Worm (Caenorhabditis elegans) whole organism, L1 larva: ENCODE results near the gene F40G9.7.

Experiments used
- C04F5.9 ChIP-seq: sonication (generic microtip); optimal IDR thresholded peaks from 2 replicates; lab custom pipeline; 2016; ENCODE audit warnings: missing genetic modification characterization, missing compliant biosample characterization
- F16B12.6 ChIP-seq: fragments of 150-350 bp; optimal IDR thresholded peaks from 2 replicates; lab custom pipeline; 2014; ENCODE audit warnings: missing biosample characterization, missing genetic modification characterization
- Y116A8C.19 ChIP-seq: sonication (generic microtip); optimal IDR thresholded peaks from 2 replicates; lab custom pipeline; 2016; ENCODE audit warnings: missing compliant biosample characterization, missing genetic modification characterization, borderline replicate concordance
- ceh-82 ChIP-seq, 3 experiments: fragments of 150-350 bp in 1 of 3; sonication (generic microtip) in 2 of 3; optimal IDR thresholded peaks; 2 replicates each; lab custom pipeline; 2014 to 2017; ENCODE audit warnings: missing biosample characterization in 3 of 3, missing genetic modification characterization in 3 of 3
- ceh-90 ChIP-seq: sonication (generic microtip); optimal IDR thresholded peaks from 2 replicates; lab custom pipeline; 2016; ENCODE audit warnings: missing genetic modification characterization, missing compliant biosample characterization
- dpl-1 ChIP-seq, 3 experiments: fragments of 150-350 bp in 2 of 3; sonication (generic microtip) in 1 of 3; optimal IDR thresholded peaks; 2 replicates each; lab custom pipeline; 2014 to 2017; ENCODE audit warnings: missing biosample characterization in 3 of 3, missing genetic modification characterization in 3 of 3, missing genetic modification reagents in 3 of 3
- efl-1 ChIP-seq, 4 experiments: fragments of 150-350 bp; optimal IDR thresholded peaks in 3 of 4; peaks in 1 of 4; 1 replicate in 1 of 4; 2 replicates in 3 of 4; lab custom pipeline; 2014; ENCODE audit warnings: missing biosample characterization in 2 of 4, missing genetic modification characterization in 2 of 4, missing genetic modification reagents in 2 of 4
- efl-3 ChIP-seq: fragments of 200-800 bp; sonication (Bioruptor generic); optimal IDR thresholded peaks from 2 replicates; lab custom pipeline; 2018; ENCODE audit warnings: mild to moderate bottlenecking, missing genetic modification characterization, missing compliant biosample characterization
- egl-13 ChIP-seq: sonication (generic microtip); optimal IDR thresholded peaks from 2 replicates; lab custom pipeline; 2016; ENCODE audit warnings: missing genotype, missing genetic modification reagents, missing genetic modification characterization, missing compliant biosample characterization
- egl-27 ChIP-seq, 2 experiments: fragments of 150-350 bp in 1 of 2; sonication (generic microtip); optimal IDR thresholded peaks; 3 replicates each; lab custom pipeline; 2017 to 2018; ENCODE audit warnings: missing biosample characterization in 2 of 2, missing genetic modification characterization in 2 of 2, missing genetic modification reagents in 2 of 2
- elt-2 ChIP-seq: sonication (generic microtip); optimal IDR thresholded peaks from 2 replicates; lab custom pipeline; 2016; ENCODE audit warnings: missing genetic modification characterization, mild to moderate bottlenecking, inconsistent platforms, missing compliant biosample characterization, missing genetic modification reagents
- irx-1 ChIP-seq: sonication (generic microtip); optimal IDR thresholded peaks from 2 replicates; lab custom pipeline; 2016; ENCODE audit warnings: missing genetic modification characterization, missing compliant biosample characterization
- isw-1 ChIP-seq: fragments of 200-800 bp; sonication (Bioruptor generic); IDR thresholded peaks from 2 replicates; pipeline ENCODE4 v1.3.6; 2022; ENCODE audit warnings: missing genetic modification characterization, missing compliant biosample characterization
- lin-13 ChIP-seq: fragments of 150-350 bp; optimal IDR thresholded peaks from 2 replicates; lab custom pipeline; 2014; ENCODE audit warnings: missing biosample characterization, missing genetic modification reagents, missing genetic modification characterization
- lin-14 ChIP-seq: fragments of 200-800 bp; sonication (Bioruptor generic); optimal IDR thresholded peaks from 2 replicates; lab custom pipeline; 2018; ENCODE audit warnings: mild to moderate bottlenecking, missing genetic modification characterization, moderate library complexity, missing compliant biosample characterization
- lin-15B ChIP-seq: fragments of 150-350 bp; sonication (generic microtip); optimal IDR thresholded peaks from 3 replicates; lab custom pipeline; 2014; ENCODE audit warnings: missing biosample characterization, missing genetic modification characterization
- lin-35 ChIP-seq, 2 experiments: fragments of 150-350 bp; optimal IDR thresholded peaks; 2 replicates each; lab custom pipeline; 2014; ENCODE audit warnings: missing biosample characterization in 2 of 2, missing genetic modification characterization in 2 of 2, missing genetic modification reagents in 2 of 2
- mab-9 ChIP-seq: fragments of 200-800 bp; sonication (Bioruptor generic); IDR thresholded peaks from 2 replicates; pipeline ENCODE4 v1.3.6; 2022; ENCODE audit warnings: missing genetic modification reagents, missing genetic modification characterization, missing compliant biosample characterization
- mef-2 ChIP-seq: fragments of 150-350 bp; optimal IDR thresholded peaks from 2 replicates; lab custom pipeline; 2014; ENCODE audit warnings: missing biosample characterization, missing genetic modification characterization
- nhr-19 ChIP-seq: fragments of 200-800 bp; sonication (Bioruptor generic); conservative IDR thresholded peaks from 2 replicates; pipeline ENCODE4 v1.3.6; 2022; ENCODE audit warnings: missing genetic modification characterization, missing compliant biosample characterization
- nhr-28 ChIP-seq: fragments of 150-350 bp; optimal IDR thresholded peaks from 2 replicates; lab custom pipeline; 2014; ENCODE audit warnings: missing biosample characterization, missing genetic modification characterization
- nhr-76 ChIP-seq: sonication (generic microtip); optimal IDR thresholded peaks from 2 replicates; lab custom pipeline; 2017; ENCODE audit warnings: missing biosample characterization, missing genetic modification characterization
- pag-3 ChIP-seq: sonication (generic microtip); optimal IDR thresholded peaks from 2 replicates; lab custom pipeline; 2017; ENCODE audit warnings: missing genetic modification characterization, mild to moderate bottlenecking, missing compliant biosample characterization, antibody characterized with exemption, borderline replicate concordance; ENCODE audit not compliant: insufficient read depth
- rnt-1 ChIP-seq: sonication (generic microtip); optimal IDR thresholded peaks from 2 replicates; lab custom pipeline; 2016; ENCODE audit warnings: mild to moderate bottlenecking, missing genetic modification characterization, moderate library complexity, missing compliant biosample characterization
- skn-1 ChIP-seq: fragments of 150-350 bp; optimal IDR thresholded peaks from 2 replicates; lab custom pipeline; 2014; ENCODE audit warnings: missing biosample characterization, missing genetic modification characterization
- snpc-4 ChIP-seq: fragments of 150-350 bp; optimal IDR thresholded peaks from 2 replicates; lab custom pipeline; 2014; ENCODE audit warnings: missing biosample characterization, missing genetic modification characterization
- snu-23 ChIP-seq: sonication (generic microtip); optimal IDR thresholded peaks from 2 replicates; lab custom pipeline; 2016; ENCODE audit warnings: missing genetic modification characterization, missing compliant biosample characterization
- swsn-7 ChIP-seq: sonication (generic microtip); optimal IDR thresholded peaks from 2 replicates; lab custom pipeline; 2016; ENCODE audit warnings: missing genetic modification characterization, missing compliant biosample characterization

Gene F40G9.7

DNA sequence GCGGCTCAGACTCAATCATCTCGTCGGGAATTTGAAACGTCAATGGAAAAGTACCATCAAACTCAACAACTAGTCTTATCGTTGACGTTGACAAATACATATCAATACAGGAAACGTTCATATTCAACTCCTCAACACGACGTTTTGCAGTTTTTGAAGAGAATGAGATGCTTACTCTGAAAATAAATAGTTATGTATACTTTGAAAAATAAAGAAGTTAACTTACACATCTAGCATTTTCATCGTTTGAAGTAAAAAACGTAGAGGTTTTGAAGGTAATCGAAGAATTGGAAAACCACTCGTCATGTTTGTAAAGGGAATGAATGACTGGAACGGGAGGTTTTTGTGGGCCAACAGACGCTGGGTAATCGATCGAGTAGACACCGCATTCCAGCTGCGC lies 24.6 kb upstream of the F40G9.7 start, which contains the start of gene fbxb-81:
fbxb-81 (minus strand) TSS at position 314 of the 400 bp plus-strand sequence.
- no peak for TF ChIP-seq egl-27 (tag; optimal IDR thresholded peaks at IDR 0.05; lab: Kevin White, UChicago)
- no peak for TF ChIP-seq nhr-76 (tag; lab: Kevin White, UChicago)
- no peak for TF ChIP-seq ceh-90 (tag; lab: Kevin White, UChicago)
- no peak for TF ChIP-seq snu-23

DNA sequence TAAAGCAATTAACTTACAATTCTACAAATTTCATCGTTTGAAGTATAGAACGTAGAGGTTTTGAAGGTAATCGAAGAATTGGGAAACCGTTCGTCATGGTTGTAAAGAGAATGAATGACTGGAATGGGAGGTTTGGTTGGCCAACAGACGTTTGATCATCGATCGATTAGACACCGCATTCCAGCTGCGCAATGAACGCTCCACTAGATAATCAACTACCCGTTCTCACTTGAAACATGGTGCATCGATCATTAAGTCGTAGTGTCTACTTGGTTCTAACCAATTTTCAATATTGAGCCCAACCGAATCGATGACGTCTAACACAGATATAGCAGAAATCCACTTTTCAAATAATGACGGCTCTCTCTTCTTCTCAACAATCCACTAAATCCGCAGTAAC lies 22.4 kb upstream of the F40G9.7 start, which contains the start of gene fbxb-82:
fbxb-82 (minus strand) TSS at position 101 of the 400 bp plus-strand sequence.
- no peak for TF ChIP-seq efl-1 (optimal IDR thresholded peaks at IDR 0.05; lab: Kevin White, UChicago)
- TF ChIP-seq efl-1 (GFP tag; optimal IDR thresholded peaks at IDR 0.05 in 1 of 2; lab: Kevin White, UChicago), result peak in 1 of 2 experiments; percentile 1
- no peak for TF ChIP-seq lin-13 (GFP tag; lab: Kevin White, UChicago)

DNA sequence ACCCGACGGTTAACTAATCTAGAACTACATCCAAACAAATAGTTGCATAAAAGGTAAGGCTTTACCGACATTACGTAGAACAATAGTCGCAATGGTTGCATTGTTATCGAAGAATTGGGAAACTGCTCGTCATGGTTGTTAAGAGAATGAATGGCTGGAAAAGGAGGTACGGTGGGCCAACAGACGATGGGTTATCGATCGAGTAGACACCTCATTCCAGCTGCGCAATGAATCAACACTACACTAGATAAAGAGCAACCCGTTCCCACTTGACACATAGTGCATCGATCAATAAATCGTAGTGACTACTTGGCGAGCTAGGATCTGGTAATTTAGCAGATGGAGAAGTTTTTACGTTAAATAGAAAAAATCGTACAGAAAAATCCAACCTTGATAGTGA lies 20.4 kb upstream of the F40G9.7 start, which contains the start of the genes T17A3.12 and fbxb-83:
T17A3.12 (minus strand) TSS at position 101 of the 400 bp plus-strand sequence.
fbxb-83 (minus strand) TSS at position 134 of the 400 bp plus-strand sequence.
- TF ChIP-seq nhr-76 (tag; lab: Kevin White, UChicago), result no peak
- TF ChIP-seq C04F5.9 (tag; lab: Kevin White, UChicago), result no peak

DNA sequence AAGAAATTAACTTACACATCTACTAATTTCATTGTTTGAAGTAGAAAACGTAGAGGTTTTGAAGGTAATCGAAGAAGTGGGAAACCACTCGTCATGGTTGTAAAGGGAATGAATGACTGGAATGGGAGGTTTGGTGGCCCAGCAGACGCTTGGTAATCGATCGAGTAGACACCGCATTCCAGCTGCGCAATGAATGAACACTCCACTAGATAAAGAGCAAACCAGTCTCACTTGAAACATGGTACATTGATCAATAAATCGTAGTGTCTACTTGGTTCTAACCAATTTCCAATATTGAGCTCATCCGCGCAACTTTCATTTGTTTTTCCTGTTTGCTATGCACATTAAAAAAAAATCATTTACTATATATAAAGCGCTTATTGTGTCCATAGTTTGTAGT lies 19.1 kb upstream of the F40G9.7 start, which contains the start of gene fbxb-84:
fbxb-84 (minus strand) TSS at position 101 of the 400 bp plus-strand sequence.
- TF ChIP-seq lin-35 (GFP tag; optimal IDR thresholded peaks at IDR 0.05; lab: Kevin White, UChicago), result no peak
- no peak for TF ChIP-seq pag-3 (tag; lab: Kevin White, UChicago)
- no peak for TF ChIP-seq skn-1 (tag; lab: Kevin White, UChicago)
- no peak for TF ChIP-seq lin-15B
- no peak for TF ChIP-seq ceh-82 (tag; optimal IDR thresholded peaks at IDR 0.05; lab: Kevin White, UChicago)
- no peak for TF ChIP-seq irx-1 (tag; lab: Kevin White, UChicago)
- TF ChIP-seq rnt-1, result no peak
- no peak for TF ChIP-seq C04F5.9 (tag; lab: Kevin White, UChicago)
- TF ChIP-seq snu-23, result no peak
- no peak for TF ChIP-seq mab-9 (GFP tag; lab: Robert Waterston, UW)
- TF ChIP-seq nhr-28 (tag; lab: Kevin White, UChicago), result no peak
- no peak for TF ChIP-seq mef-2
- TF ChIP-seq F16B12.6 (tag; lab: Kevin White, UChicago), result no peak
- no peak for TF ChIP-seq egl-13 (tag; lab: Kevin White, UChicago)
- no peak for TF ChIP-seq efl-3 (GFP tag; lab: Kevin White, UChicago)
- TF ChIP-seq lin-14 (GFP tag; lab: Kevin White, UChicago), result no peak

DNA sequence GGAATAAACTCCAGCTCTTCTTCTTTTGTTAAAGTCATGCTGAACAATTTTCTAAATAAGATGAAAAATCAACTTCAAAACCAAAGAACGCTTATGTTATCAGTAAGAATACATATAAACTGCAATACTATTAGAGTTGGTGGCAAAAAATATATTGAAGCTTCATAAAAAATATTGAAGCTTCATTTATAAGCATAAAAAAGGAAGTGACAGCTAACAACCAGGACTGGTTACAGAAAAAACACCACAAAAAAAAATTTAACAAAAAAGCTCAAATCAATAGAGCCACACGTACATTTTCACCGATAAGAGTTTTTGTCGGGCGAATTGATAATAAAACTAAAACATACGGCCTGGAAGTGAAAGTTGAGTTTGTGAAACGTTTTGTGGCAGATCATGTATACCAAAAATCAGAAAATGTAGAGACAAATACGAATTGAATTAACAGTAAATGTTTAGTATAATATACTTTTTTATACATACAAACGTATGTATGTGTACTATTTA lies 17.9 kb upstream of the F40G9.7 start, which contains the start of gene sqst-5:
sqst-5 (minus strand) TSS at position 51 of the 507 bp plus-strand sequence.
- TF ChIP-seq swsn-7 (tag; lab: Kevin White, UChicago) (no peak), elt-2 (tag; lab: Kevin White, UChicago) (peak; percentile 36), Y116A8C.19 (no peak), rnt-1 (no peak)

DNA sequence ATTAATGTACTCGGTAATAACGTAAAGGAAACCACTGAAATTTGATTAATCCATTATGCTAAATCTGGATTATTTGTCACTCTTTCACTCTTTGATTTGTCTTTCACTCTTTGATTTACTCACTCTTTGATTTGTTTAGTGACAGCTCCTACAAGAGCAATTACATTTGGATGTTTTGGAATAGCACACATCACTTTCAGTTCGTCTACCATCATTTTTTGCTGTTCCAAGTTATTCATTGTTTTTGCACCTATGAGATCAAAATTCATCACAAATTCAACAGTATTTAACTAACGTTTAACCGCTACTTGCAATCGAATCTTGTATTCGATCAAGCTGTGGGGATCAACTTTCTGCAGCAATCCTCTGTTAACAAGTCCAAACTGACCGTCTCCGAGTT lies 16.4 kb upstream of the F40G9.7 start:
- TF ChIP-seq snpc-4 (tag; lab: Kevin White, UChicago), result no peak
- no peak for TF ChIP-seq efl-1 (optimal IDR thresholded peaks at IDR 0.05; lab: Kevin White, UChicago)
- peak in 1 of 2 experiments; percentile 69 for TF ChIP-seq efl-1 (GFP tag; optimal IDR thresholded peaks at IDR 0.05 in 1 of 2; lab: Kevin White, UChicago)

DNA sequence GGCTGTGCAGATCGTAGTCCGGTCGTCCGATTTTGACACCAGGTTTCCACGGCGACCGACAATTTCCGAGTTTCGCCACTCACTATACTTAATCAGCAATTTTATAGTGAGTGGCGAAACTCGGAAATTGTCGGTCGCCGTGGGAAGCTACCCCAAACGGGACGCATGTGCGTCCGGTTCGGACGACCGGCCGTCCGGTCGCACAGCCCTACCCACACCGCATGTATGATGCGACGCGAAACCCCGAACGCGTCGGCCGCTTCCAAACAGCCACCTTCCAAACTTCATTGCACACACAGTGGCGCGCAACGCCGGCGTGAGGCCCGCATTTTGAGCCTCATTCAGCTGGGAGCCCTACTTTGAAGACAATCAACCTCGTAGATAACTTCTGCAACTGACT lies 14.4 kb upstream of the F40G9.7 start:
- TF ChIP-seq dpl-1 (GFP tag; optimal IDR thresholded peaks at IDR 0.05; lab: Kevin White, UChicago) (no peak), elt-2 (tag; lab: Kevin White, UChicago) (no peak), nhr-19 (GFP tag; lab: Robert Waterston, UW) (no peak), snpc-4 (tag; lab: Kevin White, UChicago) (no peak), isw-1 (GFP tag; lab: Robert Waterston, UW) (no peak)
